Worm (Caenorhabditis elegans) whole organism, L4/young adult: Measurements from ENCODE around the gene R09E10.8.

ENCODE experiments used
- dao-5 ChIP-seq: sonication (generic microtip); optimal IDR thresholded peaks from 2 replicates; lab custom pipeline; 2016; ENCODE audit warnings: missing genotype, missing genetic modification characterization, moderate library complexity, missing compliant biosample characterization
- him-1 ChIP-seq: sonication (generic microtip); optimal IDR thresholded peaks from 2 replicates; lab custom pipeline; 2016; ENCODE audit warnings: missing genotype, missing genetic modification reagents, missing genetic modification characterization, missing compliant biosample characterization

DNA sequence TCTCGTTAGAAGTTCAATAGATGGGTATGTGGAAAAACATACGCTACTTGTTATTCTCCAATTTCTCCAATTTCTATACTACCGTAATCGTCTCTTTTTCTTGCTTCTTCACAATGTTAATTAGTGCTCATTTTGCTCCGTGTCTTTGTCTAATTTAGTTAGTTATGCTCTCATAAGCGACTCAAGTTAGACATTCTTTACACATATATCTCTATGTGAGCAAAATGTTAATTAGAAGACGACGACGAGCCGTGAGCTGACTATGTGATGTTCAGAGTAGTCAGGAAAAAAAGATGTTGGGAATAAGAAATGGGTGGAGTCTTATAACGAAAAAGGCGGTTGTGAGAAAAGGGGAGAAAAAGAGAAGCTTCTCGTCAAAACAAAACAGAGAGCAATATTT is 37.3 kb upstream of the R09E10.8 start:
- TF ChIP-seq dao-5 (no peak), him-1 (tag; lab: Kevin White, UChicago) (no peak)
